Worm (Caenorhabditis elegans): ENCODE measurements around the gene W08A12.3.

Gene W08A12.3

ce11 chrV:3685790-3686208 is 3.1 kb downstream of the W08A12.3 start, which contains the start of gene W08A12.2 (continued):
- TF ChIP-seq set-16 (GFP tag; IDR thresholded peaks at IDR 0.05), result peak; percentile 16; the same call in 1 of the 2 replicates
- no peak for TF ChIP-seq dpl-1 (GFP tag; optimal IDR thresholded peaks at IDR 0.05)
- no peak for TF ChIP-seq R02D3.7 (tag; optimal IDR thresholded peaks at IDR 0.05)
- TF ChIP-seq zag-1 (tag; optimal IDR thresholded peaks at IDR 0.05), result no peak
- 0 out of 2 replicates have a peak, but pooled peaks have one; percentile 18 for TF ChIP-seq hmg-1.1 (GFP tag; IDR thresholded peaks at IDR 0.05)
- peak; percentile 40; the same call in 1 of the 2 replicates for TF ChIP-seq mdt-29 (GFP tag; IDR thresholded peaks at IDR 0.05)
- TF ChIP-seq ztf-11 (tag; optimal IDR thresholded peaks at IDR 0.05), result no peak
- TF ChIP-seq nhr-6 (tag; optimal IDR thresholded peaks at IDR 0.05), result peak; percentile 38
- TF ChIP-seq tag-97 (GFP tag; IDR thresholded peaks at IDR 0.05), result no peak
- no peak for TF ChIP-seq spr-1 (tag; optimal IDR thresholded peaks at IDR 0.05)
- TF ChIP-seq madf-9 (GFP tag; conservative IDR thresholded peaks at IDR 0.05), result no peak; the same call in 1 of the 2 replicates
- peak; percentile 83; the same call in 1 of the 2 replicates for TF ChIP-seq pha-4 (GFP tag; IDR thresholded peaks at IDR 0.05)
- no peak for TF ChIP-seq pha-4 (tag; optimal IDR thresholded peaks at IDR 0.05)
- TF ChIP-seq ceh-28 (tag; optimal IDR thresholded peaks at IDR 0.05), result no peak

- no peak for TF ChIP-seq ZK546.5 (tag; optimal IDR thresholded peaks at IDR 0.05)
- TF ChIP-seq nhr-25 (tag; optimal IDR thresholded peaks at IDR 0.05; ENCODE audit: borderline replicate concordance, insufficient read depth), result no peak
- no peak for TF ChIP-seq dve-1 (tag; optimal IDR thresholded peaks at IDR 0.05; ENCODE audit: insufficient read depth)
- no peak for TF ChIP-seq nhr-6 (tag; optimal IDR thresholded peaks at IDR 0.05)
Observed at ce11 chrV:3686292-3686691, 3.6 kb downstream of the W08A12.3 start.

ce11 chrV:3686899-3687298 is 4.2 kb downstream of the W08A12.3 start, which contains the start of gene unc-132:
Gene unc-132 (plus strand): TSS chrV:3687106.
- TF ChIP-seq mes-2 (tag; optimal IDR thresholded peaks at IDR 0.05; ENCODE audit: poor library complexity, severe bottlenecking) (no peak), F26F4.8 (GFP tag; conservative IDR thresholded peaks at IDR 0.05) (no peak), dmd-6 (GFP tag; IDR thresholded peaks at IDR 0.05) (no peak), attf-4 (tag; optimal IDR thresholded peaks at IDR 0.05) (no peak), aha-1 (tag) (peak; percentile 93)

ce11 chrV:3688733-3689132 is 6.1 kb downstream of the W08A12.3 start:
- TF ChIP-seq dmd-8 (GFP tag; IDR thresholded peaks at IDR 0.05), result no peak
- TF ChIP-seq ces-1 (GFP tag; optimal IDR thresholded peaks at IDR 0.05), result no peak
- no peak for TF ChIP-seq lin-38 (GFP tag; IDR thresholded peaks at IDR 0.05)
- no peak for TF ChIP-seq duxl-1 (tag; optimal IDR thresholded peaks at IDR 0.05; ENCODE audit: poor library complexity)
- no peak for TF ChIP-seq tag-97 (GFP tag; IDR thresholded peaks at IDR 0.05)
- no peak for TF ChIP-seq zfp-3 (GFP tag; conservative IDR thresholded peaks at IDR 0.05)
- TF ChIP-seq ZK337.2 (GFP tag; IDR thresholded peaks at IDR 0.05), result no peak
- TF ChIP-seq zip-11 (GFP tag; IDR thresholded peaks at IDR 0.05), result no peak
- no peak for TF ChIP-seq spr-3 (GFP tag; optimal IDR thresholded peaks at IDR 0.05)
- no peak for TF ChIP-seq ceh-82 (tag; optimal IDR thresholded peaks at IDR 0.05)
- no peak for TF ChIP-seq lir-3 (tag; optimal IDR thresholded peaks at IDR 0.05)
- TF ChIP-seq unc-130 (GFP tag; optimal IDR thresholded peaks at IDR 0.05), result no peak
- TF ChIP-seq madf-9 (GFP tag; conservative IDR thresholded peaks at IDR 0.05), result no peak
- TF ChIP-seq Y75B8A.6 (GFP tag; IDR thresholded peaks at IDR 0.05), result no peak
- no peak for TF ChIP-seq daf-8 (GFP tag; IDR thresholded peaks at IDR 0.05)
- no peak for TF ChIP-seq spr-1 (tag; optimal IDR thresholded peaks at IDR 0.05)
- no peak for TF ChIP-seq cey-2 (tag; optimal IDR thresholded peaks at IDR 0.05; ENCODE audit: borderline replicate concordance, insufficient read depth)
- TF ChIP-seq pha-4 (GFP tag; IDR thresholded peaks at IDR 0.05), result no peak
- TF ChIP-seq pha-4 (tag; optimal IDR thresholded peaks at IDR 0.05), result no peak
- peak; percentile 1 for TF ChIP-seq dpl-1 (GFP tag; optimal IDR thresholded peaks at IDR 0.05)
- peak in 1 of 2 experiments; percentile 49 for TF ChIP-seq lsy-2 (tag; optimal IDR thresholded peaks at IDR 0.05)
- peak in 1 of 2 experiments; percentile 40 for TF ChIP-seq mdl-1 (tag; optimal IDR thresholded peaks at IDR 0.05)
- no peak for TF ChIP-seq snpc-4 (tag; optimal IDR thresholded peaks at IDR 0.05)
- no peak for TF ChIP-seq mdt-29 (GFP tag; IDR thresholded peaks at IDR 0.05)
- peak; percentile 21 for TF ChIP-seq hlh-11 (tag; optimal IDR thresholded peaks at IDR 0.05)
- no peak for TF ChIP-seq vab-7 (GFP tag; IDR thresholded peaks at IDR 0.05)
- TF ChIP-seq ceh-20 (GFP tag; IDR thresholded peaks at IDR 0.05), result no peak
- 0 out of 2 replicates have a peak, but pooled peaks have one; percentile 11 for TF ChIP-seq dmd-6 (GFP tag; IDR thresholded peaks at IDR 0.05)
- TF ChIP-seq nhr-28 (tag; optimal IDR thresholded peaks at IDR 0.05), result no peak
- peak; percentile 48 for TF ChIP-seq mep-1 (tag; optimal IDR thresholded peaks at IDR 0.05)
- no peak for TF ChIP-seq dmd-9 (GFP tag; IDR thresholded peaks at IDR 0.05)
